Worm (Caenorhabditis elegans) whole organism, L1 larva: ENCODE measurements around the gene srd-26.

Source experiments
- C16A3.4 ChIP-seq: fragments of 150-350 bp; optimal IDR thresholded peaks from 2 replicates; lab custom pipeline; 2014; ENCODE audit warnings: missing biosample characterization, missing genetic modification characterization
- F16B12.6 ChIP-seq: fragments of 150-350 bp; optimal IDR thresholded peaks from 2 replicates; lab custom pipeline; 2014; ENCODE audit warnings: missing biosample characterization, missing genetic modification characterization
- aha-1 ChIP-seq: fragments of 150-350 bp; optimal IDR thresholded peaks from 2 replicates; lab custom pipeline; 2014; ENCODE audit warnings: missing biosample characterization, missing genetic modification characterization
- aly-2 ChIP-seq: fragments of 150-350 bp; optimal IDR thresholded peaks from 2 replicates; lab custom pipeline; 2014; ENCODE audit warnings: missing biosample characterization, missing genetic modification characterization
- ama-1 ChIP-seq: fragments of 150-350 bp; optimal IDR thresholded peaks from 2 replicates; lab custom pipeline; 2014
- blmp-1 ChIP-seq: fragments of 150-350 bp; optimal IDR thresholded peaks from 2 replicates; lab custom pipeline; 2014; ENCODE audit warnings: missing biosample characterization, missing genetic modification characterization
- ceh-8 ChIP-seq: fragments of 200-800 bp; sonication (Bioruptor generic); optimal IDR thresholded peaks from 2 replicates; lab custom pipeline; 2018; ENCODE audit warnings: mild to moderate bottlenecking, missing genetic modification characterization, moderate library complexity, missing compliant biosample characterization
- ceh-82 ChIP-seq, 3 experiments: fragments of 150-350 bp in 1 of 3; sonication (generic microtip) in 2 of 3; optimal IDR thresholded peaks; 2 replicates each; lab custom pipeline; 2014 to 2017; ENCODE audit warnings: missing biosample characterization in 3 of 3, missing genetic modification characterization in 3 of 3
- ces-1 ChIP-seq: fragments of 150-350 bp; optimal IDR thresholded peaks from 2 replicates; lab custom pipeline; 2014; ENCODE audit warnings: missing biosample characterization, missing genetic modification reagents, missing genetic modification characterization
- dsc-1 ChIP-seq: sonication (generic microtip); optimal IDR thresholded peaks from 2 replicates; lab custom pipeline; 2016; ENCODE audit warnings: mild to moderate bottlenecking, missing genetic modification characterization, missing compliant biosample characterization
- efl-3 ChIP-seq: fragments of 200-800 bp; sonication (Bioruptor generic); optimal IDR thresholded peaks from 2 replicates; lab custom pipeline; 2018; ENCODE audit warnings: mild to moderate bottlenecking, missing genetic modification characterization, missing compliant biosample characterization
- egl-13 ChIP-seq: sonication (generic microtip); optimal IDR thresholded peaks from 2 replicates; lab custom pipeline; 2016; ENCODE audit warnings: missing genotype, missing genetic modification reagents, missing genetic modification characterization, missing compliant biosample characterization
- elt-2 ChIP-seq: sonication (generic microtip); optimal IDR thresholded peaks from 2 replicates; lab custom pipeline; 2016; ENCODE audit warnings: missing genetic modification characterization, mild to moderate bottlenecking, inconsistent platforms, missing compliant biosample characterization, missing genetic modification reagents
- elt-3 ChIP-seq, 6 experiments: fragments of 150-350 bp in 1 of 6; sonication (generic microtip); optimal IDR thresholded peaks; 2 replicates each; lab custom pipeline; 2017 to 2018; ENCODE audit warnings: missing biosample characterization in 6 of 6, missing genetic modification characterization in 6 of 6, inconsistent platforms in 1 of 6
- fkh-8 ChIP-seq: sonication (generic microtip); optimal IDR thresholded peaks from 2 replicates; lab custom pipeline; 2016; ENCODE audit warnings: mild to moderate bottlenecking, missing genetic modification characterization, missing compliant biosample characterization
- fos-1 ChIP-seq: fragments of 150-350 bp; optimal IDR thresholded peaks from 2 replicates; lab custom pipeline; 2014; ENCODE audit warnings: missing biosample characterization, missing genetic modification characterization
- grh-1 ChIP-seq: fragments of 200-800 bp; sonication (Bioruptor generic); IDR thresholded peaks from 2 replicates; pipeline ENCODE4 v1.3.6; 2022; ENCODE audit warnings: missing genetic modification reagents, missing genetic modification characterization, missing compliant biosample characterization
- hlh-4 ChIP-seq: sonication (generic microtip); optimal IDR thresholded peaks from 2 replicates; lab custom pipeline; 2016; ENCODE audit warnings: mild to moderate bottlenecking, missing genetic modification characterization, missing compliant biosample characterization
- irx-1 ChIP-seq: sonication (generic microtip); optimal IDR thresholded peaks from 2 replicates; lab custom pipeline; 2016; ENCODE audit warnings: missing genetic modification characterization, missing compliant biosample characterization
- lin-14 ChIP-seq: fragments of 200-800 bp; sonication (Bioruptor generic); optimal IDR thresholded peaks from 2 replicates; lab custom pipeline; 2018; ENCODE audit warnings: mild to moderate bottlenecking, missing genetic modification characterization, moderate library complexity, missing compliant biosample characterization
- lin-35 ChIP-seq, 2 experiments: fragments of 150-350 bp; optimal IDR thresholded peaks; 2 replicates each; lab custom pipeline; 2014; ENCODE audit warnings: missing biosample characterization in 2 of 2, missing genetic modification characterization in 2 of 2, missing genetic modification reagents in 2 of 2
- lin-39 ChIP-seq: fragments of 150-350 bp; optimal IDR thresholded peaks from 2 replicates; lab custom pipeline; 2014; ENCODE audit warnings: missing biosample characterization, missing genetic modification reagents, missing genetic modification characterization
- lir-3 ChIP-seq: sonication (generic microtip); optimal IDR thresholded peaks from 2 replicates; lab custom pipeline; 2016; ENCODE audit warnings: mild to moderate bottlenecking, missing genetic modification characterization, moderate library complexity, missing compliant biosample characterization; ENCODE audit not compliant: poor library complexity
- lsy-2 ChIP-seq, 2 experiments: fragments of 150-350 bp; optimal IDR thresholded peaks; 2 replicates each; lab custom pipeline; 2014; ENCODE audit warnings: missing biosample characterization in 2 of 2, missing genetic modification characterization in 2 of 2
- mab-9 ChIP-seq: fragments of 200-800 bp; sonication (Bioruptor generic); IDR thresholded peaks from 2 replicates; pipeline ENCODE4 v1.3.6; 2022; ENCODE audit warnings: missing genetic modification reagents, missing genetic modification characterization, missing compliant biosample characterization
- mdl-1 ChIP-seq, 2 experiments: fragments of 150-350 bp; optimal IDR thresholded peaks; 2 replicates each; lab custom pipeline; 2014 to 2017; ENCODE audit warnings: missing biosample characterization in 2 of 2, missing genetic modification characterization in 2 of 2, inconsistent platforms in 1 of 2
- mep-1 ChIP-seq: fragments of 150-350 bp; optimal IDR thresholded peaks from 2 replicates; lab custom pipeline; 2014; ENCODE audit warnings: missing biosample characterization, missing genetic modification characterization
- nhr-12 ChIP-seq: sonication (generic microtip); optimal IDR thresholded peaks from 2 replicates; lab custom pipeline; 2017; ENCODE audit warnings: missing biosample characterization, missing genetic modification characterization
- nhr-20 ChIP-seq: sonication (generic microtip); optimal IDR thresholded peaks from 2 replicates; lab custom pipeline; 2016; ENCODE audit warnings: mild to moderate bottlenecking, missing genetic modification characterization, missing compliant biosample characterization
- nhr-47 ChIP-seq: sonication (generic microtip); optimal IDR thresholded peaks from 2 replicates; lab custom pipeline; 2016; ENCODE audit warnings: mild to moderate bottlenecking, missing genetic modification characterization, moderate library complexity, missing compliant biosample characterization
- nhr-85 ChIP-seq: sonication (generic microtip); peaks from one replicate; lab custom pipeline; 2016; ENCODE audit warnings: missing genetic modification characterization, inconsistent platforms, missing compliant biosample characterization
- nhr-90 ChIP-seq: sonication (generic microtip); optimal IDR thresholded peaks from 2 replicates; lab custom pipeline; 2016; ENCODE audit warnings: mild to moderate bottlenecking, missing genetic modification characterization, missing compliant biosample characterization; ENCODE audit not compliant: poor library complexity
- sox-4 ChIP-seq: sonication (generic microtip); optimal IDR thresholded peaks from 2 replicates; lab custom pipeline; 2016; ENCODE audit warnings: missing genetic modification characterization, missing compliant biosample characterization
- tlp-1 ChIP-seq: fragments of 150-350 bp; optimal IDR thresholded peaks from 2 replicates; lab custom pipeline; 2014; ENCODE audit warnings: missing biosample characterization, missing genetic modification characterization
- unc-130 ChIP-seq: fragments of 150-350 bp; optimal IDR thresholded peaks from 2 replicates; lab custom pipeline; 2017; ENCODE audit warnings: missing biosample characterization, missing genetic modification characterization, inconsistent platforms
- unc-30 ChIP-seq: sonication (generic microtip); optimal IDR thresholded peaks from 2 replicates; lab custom pipeline; 2017; ENCODE audit warnings: missing biosample characterization, missing genetic modification characterization
- vab-15 ChIP-seq: sonication (generic microtip); optimal IDR thresholded peaks from 2 replicates; lab custom pipeline; 2017; ENCODE audit warnings: missing genotype, mild to moderate bottlenecking, missing genetic modification characterization, missing compliant biosample characterization
- xbp-1 ChIP-seq: sonication (generic microtip); optimal IDR thresholded peaks from 2 replicates; lab custom pipeline; 2016; ENCODE audit warnings: missing genetic modification characterization, missing compliant biosample characterization
- zag-1 ChIP-seq: fragments of 150-350 bp; optimal IDR thresholded peaks from 2 replicates; lab custom pipeline; 2014; ENCODE audit warnings: missing biosample characterization, missing genetic modification characterization
- ztf-4 ChIP-seq: fragments of 150-350 bp; optimal IDR thresholded peaks from 2 replicates; lab custom pipeline; 2014; ENCODE audit warnings: missing biosample characterization, missing genetic modification characterization

Gene srd-26

ce11 chrV:14136152-14136551 is 26.7 kb downstream of the srd-26 start (continued):
- TF ChIP-seq ama-1 (lab: Kevin White, UChicago) (peak; percentile 24), aha-1 (no peak), nhr-20 (tag; lab: Kevin White, UChicago) (peak; percentile 82), ztf-4 (peak; percentile 77), nhr-12 (no peak), nhr-90 (tag; lab: Kevin White, UChicago) (peak; percentile 49), ceh-8 (GFP tag; lab: Kevin White, UChicago) (peak; percentile 65), lin-39 (no peak), nhr-47 (tag; lab: Kevin White, UChicago) (peak; percentile 70), elt-3 (tag; optimal IDR thresholded peaks at IDR 0.05; lab: Kevin White, UChicago) (peak in 2 of 6 experiments; percentile 72 to 83), zag-1 (tag; lab: Kevin White, UChicago) (no peak), efl-3 (GFP tag; lab: Kevin White, UChicago) (no peak), F16B12.6 (no peak), dsc-1 (tag; lab: Kevin White, UChicago) (no peak), mep-1 (tag; lab: Kevin White, UChicago) (peak; percentile 61), sox-4 (tag; lab: Kevin White, UChicago) (no peak), unc-130 (tag; lab: Kevin White, UChicago) (no peak), nhr-85 (tag; lab: Kevin White, UChicago) (peak; percentile 94), grh-1 (no peak), mab-9 (no peak), vab-15 (tag; lab: Kevin White, UChicago) (no peak), hlh-4 (tag; lab: Kevin White, UChicago) (no peak), aly-2 (tag; lab: Kevin White, UChicago) (no peak), ceh-82 (tag; optimal IDR thresholded peaks at IDR 0.05; lab: Kevin White, UChicago) (peak; percentile 49 to 68 (median 50)), irx-1 (tag; lab: Kevin White, UChicago) (peak; percentile 45), fos-1 (tag; lab: Kevin White, UChicago) (peak; percentile 80), unc-30 (tag; lab: Kevin White, UChicago) (no peak), ces-1 (GFP tag; lab: Kevin White, UChicago) (no peak), lir-3 (tag; lab: Kevin White, UChicago) (peak; percentile 24), egl-13 (no peak), C16A3.4 (tag; lab: Kevin White, UChicago) (peak; percentile 59), xbp-1 (peak; percentile 46)

ce11 chrV:14134757-14135441 is 27.9 kb downstream of the srd-26 start:
- TF ChIP-seq elt-3 (tag; optimal IDR thresholded peaks at IDR 0.05; lab: Kevin White, UChicago) (peak in 3 of 6 experiments; percentile 12 to 48 (median 26)), zag-1 (tag; lab: Kevin White, UChicago) (no peak), lsy-2 (tag; optimal IDR thresholded peaks at IDR 0.05; lab: Kevin White, UChicago) (peak in 1 of 2 experiments; percentile 30), mdl-1 (tag; optimal IDR thresholded peaks at IDR 0.05; lab: Kevin White, UChicago) (no peak), nhr-85 (tag; lab: Kevin White, UChicago) (peak; percentile 75), elt-2 (tag; lab: Kevin White, UChicago) (peak; percentile 53), blmp-1 (peak; percentile 15), lin-35 (GFP tag; optimal IDR thresholded peaks at IDR 0.05; lab: Kevin White, UChicago) (peak in 1 of 2 experiments; percentile 5), fkh-8 (tag; lab: Kevin White, UChicago) (no peak), tlp-1 (peak; percentile 18), lin-14 (GFP tag; lab: Kevin White, UChicago) (peak; percentile 54)
